Worm (Caenorhabditis elegans) whole organism, young adult: Measurements from ENCODE around the gene C25H3.11.
A peak's percentile ranks its signal among the peaks of the same experiment; 100 is the strongest.

ENCODE experiments used
- B0035.1 ChIP-seq: sonication (generic microtip); optimal IDR thresholded peaks from 2 replicates; lab custom pipeline; 2016; ENCODE audit warnings: missing genetic modification characterization, mild to moderate bottlenecking, missing compliant biosample characterization, missing genotype, missing genetic modification reagents
- B0261.1 ChIP-seq: sonication (generic microtip); optimal IDR thresholded peaks from 2 replicates; lab custom pipeline; 2016; ENCODE audit warnings: mild to moderate bottlenecking, missing genetic modification characterization, moderate library complexity, missing compliant biosample characterization
- B0336.3 ChIP-seq: fragments of 200-800 bp; sonication (Bioruptor generic); IDR thresholded peaks from 2 replicates; pipeline ENCODE4 v1.3.6; 2022; ENCODE audit warnings: missing genetic modification characterization, missing compliant biosample characterization
- C06A6.2 ChIP-seq: fragments of 200-800 bp; sonication (Bioruptor generic); conservative IDR thresholded peaks from 2 replicates; pipeline ENCODE4 v1.3.6; 2022; ENCODE audit warnings: missing genetic modification characterization, missing compliant biosample characterization
- D2030.7 ChIP-seq: fragments of 200-800 bp; sonication (Bioruptor generic); IDR thresholded peaks from 2 replicates; pipeline ENCODE4 v1.3.6; 2022; ENCODE audit warnings: missing genetic modification reagents, missing genetic modification characterization, missing compliant biosample characterization
- K11D2.4 ChIP-seq: fragments of 200-800 bp; sonication (Bioruptor generic); IDR thresholded peaks from 2 replicates; pipeline ENCODE4 v1.3.6; 2022; ENCODE audit warnings: missing genetic modification reagents, missing genetic modification characterization, missing compliant biosample characterization
- K12H6.12 ChIP-seq: fragments of 200-800 bp; sonication (Bioruptor generic); optimal IDR thresholded peaks from 2 replicates; lab custom pipeline; 2018; ENCODE audit warnings: mild to moderate bottlenecking, missing genetic modification characterization, missing compliant biosample characterization
- T26A5.8 ChIP-seq: sonication (generic microtip); optimal IDR thresholded peaks from 2 replicates; lab custom pipeline; 2016; ENCODE audit warnings: missing genetic modification characterization, missing compliant biosample characterization
- Y56A3A.18 ChIP-seq: fragments of 200-800 bp; sonication (Bioruptor generic); IDR thresholded peaks from 2 replicates; pipeline ENCODE4 v1.3.6; 2022; ENCODE audit warnings: missing genetic modification reagents, missing genetic modification characterization, missing compliant biosample characterization
- Y79H2A.3 ChIP-seq: fragments of 200-800 bp; sonication (Bioruptor generic); conservative IDR thresholded peaks from 2 replicates; pipeline ENCODE4 v1.3.6; 2022; ENCODE audit warnings: missing genetic modification reagents, missing genetic modification characterization, missing compliant biosample characterization
- Y95B8A.8 ChIP-seq: fragments of 200-800 bp; sonication (Bioruptor generic); IDR thresholded peaks from 2 replicates; pipeline ENCODE4 v1.3.6; 2022; ENCODE audit warnings: missing genetic modification reagents, missing genetic modification characterization, missing compliant biosample characterization
- ama-1 ChIP-seq, 3 experiments: fragments of 150-350 bp in 1 of 3; sonication (generic microtip) in 2 of 3; optimal IDR thresholded peaks; 2 replicates each; lab custom pipeline; 2014 to 2018; ENCODE audit warnings: missing biosample characterization in 2 of 3, missing genetic modification characterization in 2 of 3, missing genetic modification reagents in 2 of 3
- atf-7 ChIP-seq: sonication (generic microtip); optimal IDR thresholded peaks from 2 replicates; lab custom pipeline; 2017; ENCODE audit warnings: mild to moderate bottlenecking, missing genetic modification characterization, missing compliant biosample characterization
- attf-5 ChIP-seq: fragments of 200-800 bp; sonication (Bioruptor generic); optimal IDR thresholded peaks from 2 replicates; lab custom pipeline; 2018; ENCODE audit warnings: mild to moderate bottlenecking, missing genetic modification characterization, missing compliant biosample characterization
- bed-2 ChIP-seq: fragments of 200-800 bp; sonication (Bioruptor generic); IDR thresholded peaks from 2 replicates; pipeline ENCODE4 v1.3.6; 2022; ENCODE audit warnings: missing genetic modification reagents, missing genetic modification characterization, missing compliant biosample characterization
- ccch-3 ChIP-seq: fragments of 200-800 bp; sonication (Bioruptor generic); optimal IDR thresholded peaks from 2 replicates; lab custom pipeline; 2018; ENCODE audit warnings: mild to moderate bottlenecking, missing genetic modification characterization, missing compliant biosample characterization
- cebp-1 ChIP-seq, 2 experiments: fragments of 200-800 bp in 1 of 2; sonication (Bioruptor generic) in 1 of 2; sonication (generic microtip) in 1 of 2; IDR thresholded peaks in 1 of 2; optimal IDR thresholded peaks in 1 of 2; 2 replicates each; pipeline versions ENCODE4 v1.3.6 to Lab custom; 2017 to 2022; ENCODE audit warnings: missing compliant biosample characterization in 2 of 2, missing genetic modification characterization in 2 of 2, mild to moderate bottlenecking in 1 of 2, missing genetic modification reagents in 1 of 2, moderate library complexity in 1 of 2
- chd-7 ChIP-seq: sonication (generic microtip); optimal IDR thresholded peaks from 2 replicates; lab custom pipeline; 2016; ENCODE audit warnings: mild to moderate bottlenecking, missing genetic modification characterization, moderate library complexity, missing compliant biosample characterization
- dox-1 ChIP-seq: fragments of 200-800 bp; sonication (Bioruptor generic); IDR thresholded peaks from 2 replicates; pipeline ENCODE4 v1.3.6; 2022; ENCODE audit warnings: missing genetic modification reagents, missing genetic modification characterization, missing compliant biosample characterization
- egl-44 ChIP-seq: fragments of 200-800 bp; sonication (Bioruptor generic); IDR thresholded peaks from 2 replicates; pipeline ENCODE4 v1.3.6; 2022; ENCODE audit warnings: missing genetic modification reagents, missing genetic modification characterization, missing compliant biosample characterization
- egrh-3 ChIP-seq: fragments of 200-800 bp; sonication (Bioruptor generic); IDR thresholded peaks from 2 replicates; pipeline ENCODE4 v1.3.6; 2022; ENCODE audit warnings: missing genetic modification reagents, missing genetic modification characterization, missing compliant biosample characterization
- ets-4 ChIP-seq: fragments of 200-800 bp; sonication (Bioruptor generic); optimal IDR thresholded peaks from 2 replicates; lab custom pipeline; 2018; ENCODE audit warnings: mild to moderate bottlenecking, missing genetic modification characterization, missing compliant biosample characterization
- fkh-3 ChIP-seq: sonication (generic microtip); optimal IDR thresholded peaks from 2 replicates; lab custom pipeline; 2016; ENCODE audit warnings: mild to moderate bottlenecking, missing genetic modification characterization, missing compliant biosample characterization
- him-1 ChIP-seq: sonication (generic microtip); optimal IDR thresholded peaks from 2 replicates; lab custom pipeline; 2016; ENCODE audit warnings: missing genotype, missing genetic modification reagents, missing genetic modification characterization, missing compliant biosample characterization
- hlh-26 ChIP-seq: fragments of 200-800 bp; sonication (Bioruptor generic); conservative IDR thresholded peaks from 2 replicates; pipeline ENCODE4 v1.3.6; 2022; ENCODE audit warnings: missing genetic modification reagents, missing genetic modification characterization, missing compliant biosample characterization
- lin-26 ChIP-seq: fragments of 200-800 bp; sonication (Bioruptor generic); IDR thresholded peaks from 2 replicates; pipeline ENCODE4 v1.3.6; 2022; ENCODE audit warnings: missing genetic modification reagents, missing genetic modification characterization, missing compliant biosample characterization
- lsl-1 ChIP-seq: fragments of 200-800 bp; sonication (Bioruptor generic); optimal IDR thresholded peaks from 2 replicates; lab custom pipeline; 2018; ENCODE audit warnings: mild to moderate bottlenecking, missing genetic modification characterization, moderate library complexity, missing compliant biosample characterization
- lsy-27 ChIP-seq: sonication (generic microtip); optimal IDR thresholded peaks from 2 replicates; lab custom pipeline; 2017; ENCODE audit warnings: missing genetic modification characterization, mild to moderate bottlenecking, missing compliant biosample characterization, antibody characterized with exemption, missing genotype, borderline replicate concordance; ENCODE audit not compliant: insufficient read depth
- mel-28 ChIP-seq: sonication (generic microtip); optimal IDR thresholded peaks from 2 replicates; lab custom pipeline; 2016; ENCODE audit warnings: borderline replicate concordance, mild to moderate bottlenecking, missing genetic modification characterization, missing compliant biosample characterization
- nhr-179 ChIP-seq: sonication (generic microtip); optimal IDR thresholded peaks from 2 replicates; lab custom pipeline; 2016; ENCODE audit warnings: mild to moderate bottlenecking, missing genetic modification characterization, missing compliant biosample characterization
- nhr-80 ChIP-seq: sonication (generic microtip); optimal IDR thresholded peaks from 2 replicates; lab custom pipeline; 2016; ENCODE audit warnings: missing genetic modification characterization, missing compliant biosample characterization
- nhr-90 ChIP-seq: sonication (generic microtip); optimal IDR thresholded peaks from 2 replicates; lab custom pipeline; 2016; ENCODE audit warnings: missing genotype, mild to moderate bottlenecking, missing genetic modification characterization, missing compliant biosample characterization
- snpc-4 ChIP-seq, 5 experiments: fragments of 150-350 bp in 1 of 5; sonication (generic microtip) in 4 of 5; optimal IDR thresholded peaks; 2 replicates each; lab custom pipeline; 2014 to 2018; ENCODE audit warnings: missing genetic modification characterization in 5 of 5, missing biosample characterization in 3 of 5, antibody characterized with exemption in 2 of 5, mild to moderate bottlenecking in 2 of 5, missing compliant biosample characterization in 2 of 5, missing genotype in 2 of 5, moderate library complexity in 2 of 5, missing genetic modification reagents in 1 of 5
- tbp1 ChIP-seq: fragments of 200-800 bp; sonication (Bioruptor generic); optimal IDR thresholded peaks from 2 replicates; lab custom pipeline; 2018; ENCODE audit warnings: mild to moderate bottlenecking, missing genetic modification characterization, missing compliant biosample characterization
- tlf-1 ChIP-seq: fragments of 200-800 bp; sonication (Bioruptor generic); optimal IDR thresholded peaks from 2 replicates; lab custom pipeline; 2018; ENCODE audit warnings: mild to moderate bottlenecking, missing genetic modification characterization, missing compliant biosample characterization
- zfh-2 ChIP-seq: fragments of 200-800 bp; sonication (Bioruptor generic); conservative IDR thresholded peaks from 2 replicates; pipeline ENCODE4 v1.3.6; 2022; ENCODE audit warnings: missing genetic modification reagents, missing genetic modification characterization, missing compliant biosample characterization
- ztf-25 ChIP-seq: fragments of 200-800 bp; sonication (Bioruptor generic); IDR thresholded peaks from 2 replicates; pipeline ENCODE4 v1.3.6; 2022; ENCODE audit warnings: missing genetic modification reagents, missing genetic modification characterization, missing compliant biosample characterization
- ztf-26 ChIP-seq: sonication (generic microtip); optimal IDR thresholded peaks from 2 replicates; lab custom pipeline; 2017; ENCODE audit warnings: missing genetic modification characterization, missing compliant biosample characterization
- ztf-6 ChIP-seq: fragments of 200-800 bp; sonication (Bioruptor generic); IDR thresholded peaks from 2 replicates; pipeline ENCODE4 v1.3.6; 2022; ENCODE audit warnings: missing genetic modification reagents, missing genetic modification characterization, missing compliant biosample characterization

C25H3.11 gene

DNA sequence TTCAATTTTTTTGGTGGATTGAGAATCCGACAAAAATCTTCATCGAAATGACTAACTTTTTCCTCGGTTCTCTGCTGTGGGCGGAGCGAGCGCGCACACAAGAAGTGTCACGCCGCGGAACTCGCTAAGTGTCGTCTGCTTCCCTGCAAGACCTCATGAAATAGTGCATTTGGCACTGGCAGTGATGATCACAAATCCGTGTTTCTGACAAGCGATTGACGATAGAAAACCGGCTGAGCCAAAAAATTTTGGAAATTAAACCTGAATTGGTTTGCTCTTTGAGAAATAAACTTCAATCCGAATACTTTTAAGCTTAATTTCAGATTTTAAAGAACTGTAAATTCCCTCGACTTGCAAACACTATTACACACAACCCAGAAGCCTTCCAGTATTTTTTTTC lies 12.6 kb upstream of the C25H3.11 start (continued):
- TF ChIP-seq B0035.1 (tag; lab: Kevin White, UChicago) = no peak
- TF ChIP-seq T26A5.8 (tag; lab: Kevin White, UChicago) = no peak
- TF ChIP-seq, all 124 proteins: peak for 42

DNA sequence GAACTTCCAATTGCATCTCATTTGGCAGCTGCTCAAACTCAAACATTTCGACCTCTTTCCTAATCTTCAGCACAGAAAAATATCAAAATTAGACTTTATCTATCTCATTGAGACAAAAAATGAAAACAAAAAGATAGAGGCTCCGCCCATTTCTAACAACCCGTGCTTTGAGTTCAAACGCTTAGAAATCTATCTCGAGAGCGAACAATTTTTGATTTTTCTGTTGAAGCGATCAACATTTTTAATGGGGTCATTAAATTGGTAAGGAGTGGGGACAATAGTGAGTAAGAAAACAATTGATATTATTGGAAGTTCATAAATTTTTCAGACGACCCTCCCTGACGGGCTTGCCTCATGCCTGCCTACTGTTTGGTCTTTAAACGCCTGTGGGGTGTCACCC lies 10.0 kb upstream of the C25H3.11 start, which contains the start of the genes C25H3.10 and C25H3.1:
Gene C25H3.10, minus strand, starts transcription at position 101 of the 400 bp plus-strand sequence.
Gene C25H3.1, plus strand, starts transcription at position 203 of the 400 bp plus-strand sequence.
- no peak for TF ChIP-seq cebp-1 (GFP tag; IDR thresholded peaks at IDR 0.05; lab: Robert Waterston, UW)
- TF ChIP-seq cebp-1 (tag; optimal IDR thresholded peaks at IDR 0.05; lab: Kevin White, UChicago) = no peak
- no peak for TF ChIP-seq ztf-6 (GFP tag; lab: Robert Waterston, UW)
- no peak for TF ChIP-seq C06A6.2 (GFP tag; lab: Robert Waterston, UW)
- no peak for TF ChIP-seq lsy-27 (tag; lab: Kevin White, UChicago)
- no peak for TF ChIP-seq hlh-26
- TF ChIP-seq ccch-3 (GFP tag; lab: Kevin White, UChicago) = no peak
- TF ChIP-seq him-1 (tag; lab: Kevin White, UChicago) = no peak
- no peak for TF ChIP-seq nhr-90
- no peak for TF ChIP-seq fkh-3
- TF ChIP-seq B0261.1 = no peak
- TF ChIP-seq Y79H2A.3 (GFP tag; lab: Robert Waterston, UW) = no peak
- TF ChIP-seq bed-2 (GFP tag; lab: Robert Waterston, UW) = no peak
- TF ChIP-seq K11D2.4 (GFP tag; lab: Robert Waterston, UW) = no peak
- no peak for TF ChIP-seq Y56A3A.18 (GFP tag; lab: Robert Waterston, UW)
- no peak for TF ChIP-seq nhr-179
- TF ChIP-seq T26A5.8 (tag; lab: Kevin White, UChicago) = no peak
- TF ChIP-seq B0035.1 (tag; lab: Kevin White, UChicago) = no peak

DNA sequence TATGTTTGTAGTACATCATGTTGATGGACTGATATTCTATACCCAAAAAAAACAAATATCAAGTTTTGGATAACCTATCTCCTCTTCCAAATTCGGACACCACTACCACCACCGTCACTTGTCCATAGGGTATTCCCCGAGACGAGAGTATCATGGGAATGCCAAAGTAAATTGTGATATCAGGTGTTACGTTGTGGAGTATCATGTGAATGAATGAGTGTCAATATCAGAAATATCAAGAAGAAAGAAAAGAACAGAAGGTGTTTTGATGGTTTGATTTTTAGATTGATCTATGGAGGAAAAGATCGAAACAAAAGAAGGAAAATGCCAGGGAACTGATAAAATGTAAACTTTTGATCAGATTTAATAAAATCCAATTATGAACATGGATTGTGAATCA lies 9.4 kb upstream of the C25H3.11 start:
- peak; percentile 58 for TF ChIP-seq nhr-80
- TF ChIP-seq tlf-1 = peak; percentile 25
- 0 out of 2 replicates have a peak, but pooled peaks have one; percentile 20 for TF ChIP-seq B0336.3 (GFP tag; lab: Robert Waterston, UW)
- TF ChIP-seq lsl-1 (GFP tag; lab: Kevin White, UChicago) = no peak
- TF ChIP-seq D2030.7 = no peak
- TF ChIP-seq ztf-26 (tag; lab: Kevin White, UChicago) = peak; percentile 11
- TF ChIP-seq snpc-4 (GFP tag; optimal IDR thresholded peaks at IDR 0.05; lab: Kevin White, UChicago) = no peak
- TF ChIP-seq snpc-4 (tag; optimal IDR thresholded peaks at IDR 0.05; lab: Kevin White, UChicago) = peak in 2 of 4 experiments; percentile 21 to 64
- peak; percentile 33 for TF ChIP-seq chd-7 (tag; lab: Kevin White, UChicago)
- peak; percentile 41 for TF ChIP-seq atf-7 (tag; lab: Kevin White, UChicago)
- no peak for TF ChIP-seq mel-28 (tag; lab: Kevin White, UChicago)
- TF ChIP-seq dox-1 (GFP tag; lab: Robert Waterston, UW) = no peak
- no peak for TF ChIP-seq K12H6.12 (tag; lab: Kevin White, UChicago)
- peak; percentile 37 for TF ChIP-seq attf-5
- TF ChIP-seq cebp-1 (GFP tag; IDR thresholded peaks at IDR 0.05; lab: Robert Waterston, UW) = no peak
- peak; percentile 52 for TF ChIP-seq cebp-1 (tag; optimal IDR thresholded peaks at IDR 0.05; lab: Kevin White, UChicago)
- no peak for TF ChIP-seq egl-44 (GFP tag; lab: Robert Waterston, UW)
- peak; percentile 51; the same call in 1 of the 2 replicates for TF ChIP-seq lin-26 (GFP tag; lab: Robert Waterston, UW)
- TF ChIP-seq ets-4 (GFP tag; lab: Kevin White, UChicago) = no peak
- no peak for TF ChIP-seq ama-1 (optimal IDR thresholded peaks at IDR 0.05; lab: Kevin White, UChicago)
- no peak for TF ChIP-seq ama-1 (GFP tag; optimal IDR thresholded peaks at IDR 0.05; lab: Kevin White, UChicago)
- TF ChIP-seq egrh-3 (GFP tag; lab: Robert Waterston, UW) = no peak
- TF ChIP-seq Y95B8A.8 (GFP tag; lab: Robert Waterston, UW) = no peak
- peak; percentile 29 for TF ChIP-seq tbp1
- no peak for TF ChIP-seq ztf-25
- TF ChIP-seq zfh-2 (GFP tag; lab: Robert Waterston, UW) = no peak
